Fruit fly (Drosophila melanogaster) whole organism, pupa: ENCODE results near the gene RpS15Aa.

ENCODE experiments used
- CG12605 ChIP-seq: fragments of 200-800 bp; sonication (Bioruptor generic); IDR thresholded peaks from 2 replicates; pipeline ENCODE4 v1.3.6; 2022; ENCODE audit warnings: missing biosample characterization, missing genetic modification characterization
- CG14655 ChIP-seq: fragments of 200-800 bp; sonication (Bioruptor generic); optimal IDR thresholded peaks from 3 replicates; lab custom pipeline; 2017; ENCODE audit warnings: mild to moderate bottlenecking, missing biosample characterization, missing genetic modification reagents, missing genetic modification characterization
- CG17806 ChIP-seq: fragments of 200-800 bp; sonication (Bioruptor generic); optimal IDR thresholded peaks from 2 replicates; lab custom pipeline; 2018; ENCODE audit warnings: missing biosample characterization, mild to moderate bottlenecking, missing genetic modification characterization, moderate library complexity
- CG34367 ChIP-seq: fragments of 200-800 bp; sonication (Bioruptor generic); optimal IDR thresholded peaks from 2 replicates; lab custom pipeline; 2018; ENCODE audit warnings: missing biosample characterization, mild to moderate bottlenecking, missing genetic modification characterization
- CG4496 ChIP-seq: fragments of 200-800 bp; sonication (Bioruptor generic); IDR thresholded peaks from 3 replicates; pipeline ENCODE4 v1.3.6; 2022; ENCODE audit warnings: missing biosample characterization, missing genetic modification characterization
- CG8301 ChIP-seq: fragments of 200-800 bp; sonication (Bioruptor generic); optimal IDR thresholded peaks from 2 replicates; lab custom pipeline; 2018; ENCODE audit warnings: missing biosample characterization, mild to moderate bottlenecking, missing genetic modification characterization
- D1 ChIP-seq: fragments of 200-800 bp; sonication (Bioruptor generic); optimal IDR thresholded peaks from 2 replicates; lab custom pipeline; 2018; ENCODE audit warnings: missing biosample characterization, mild to moderate bottlenecking, missing genetic modification characterization, moderate library complexity
- EcR ChIP-seq: fragments of 200-800 bp; sonication (Bioruptor generic); optimal IDR thresholded peaks from 3 replicates; lab custom pipeline; 2019; ENCODE audit warnings: missing biosample characterization, missing genetic modification characterization, mild to moderate bottlenecking, moderate library complexity, missing genetic modification reagents
- Ets98B ChIP-seq: fragments of 200-800 bp; sonication (Bioruptor generic); IDR thresholded peaks from 2 replicates; pipeline ENCODE4 v1.3.6; 2022; ENCODE audit warnings: missing biosample characterization, missing genetic modification characterization
- Pif1A ChIP-seq: fragments of 200-800 bp; sonication (Bioruptor generic); optimal IDR thresholded peaks from 3 replicates; lab custom pipeline; 2016; ENCODE audit warnings: missing biosample characterization, missing genetic modification characterization
- Pif1B ChIP-seq: fragments of 200-800 bp; sonication (Bioruptor generic); optimal IDR thresholded peaks from 3 replicates; lab custom pipeline; 2016; ENCODE audit warnings: missing biosample characterization, missing genetic modification characterization
- gl ChIP-seq: fragments of 200-800 bp; sonication (Bioruptor generic); optimal IDR thresholded peaks from 2 replicates; lab custom pipeline; 2018; ENCODE audit warnings: missing biosample characterization, mild to moderate bottlenecking, missing genetic modification characterization
- rn ChIP-seq: fragments of 200-800 bp; sonication (Bioruptor generic); IDR thresholded peaks from 2 replicates; pipeline ENCODE4 v1.3.6; 2022; ENCODE audit warnings: missing biosample characterization, missing genetic modification characterization

DNA sequence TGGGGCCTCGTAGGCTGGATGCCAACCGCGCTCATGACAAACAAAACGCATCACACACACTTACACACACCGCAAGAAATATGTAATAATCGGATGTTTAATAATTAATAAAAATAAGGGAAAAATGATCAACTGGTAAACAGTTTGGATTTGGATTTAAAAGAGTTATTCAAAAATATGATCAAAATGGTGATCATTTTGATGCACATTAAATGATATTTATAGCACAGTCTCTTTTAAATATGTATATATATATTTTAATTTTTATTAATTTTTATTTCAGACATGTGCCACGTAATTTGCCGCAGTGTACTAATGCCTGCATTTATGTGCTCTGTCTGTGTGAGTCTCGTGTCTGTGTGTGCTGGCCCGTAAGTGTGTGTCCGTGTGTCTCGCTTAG is 7.8 kb upstream of the RpS15Aa start:
- TF ChIP-seq rn (no peak), Pif1B (no peak), CG14655 (GFP tag; lab: Kevin White, UChicago) (peak; percentile 61), D1 (no peak), CG34367 (peak; percentile 24), Pif1A (GFP tag; lab: Kevin White, UChicago) (no peak), Ets98B (GFP tag; lab: Robert Waterston, UW) (no peak), CG4496 (GFP tag; lab: Robert Waterston, UW) (no peak), EcR (GFP tag; lab: Kevin White, UChicago) (no peak), gl (tag; lab: Kevin White, UChicago) (no peak), CG17806 (tag; lab: Kevin White, UChicago) (peak; percentile 62), CG8301 (peak; percentile 13), CG12605 (no peak)
